Worm (Caenorhabditis elegans) whole organism, mixed stage, embryonic: ENCODE data around the gene cox-10.

Source experiments
- M03D4.4 ChIP-seq: sonication (generic microtip); optimal IDR thresholded peaks from 2 replicates; lab custom pipeline; 2017; ENCODE audit warnings: mild to moderate bottlenecking, missing genetic modification characterization, missing compliant biosample characterization
- bed-3 ChIP-seq: fragments of 200-800 bp; sonication (Bioruptor generic); optimal IDR thresholded peaks from 3 replicates; lab custom pipeline; 2018; ENCODE audit warnings: mild to moderate bottlenecking, missing genetic modification characterization, moderate library complexity, missing compliant biosample characterization
- blmp-1 ChIP-seq: fragments of 150-350 bp; optimal IDR thresholded peaks from 2 replicates; lab custom pipeline; 2014; ENCODE audit warnings: missing biosample characterization, missing genetic modification characterization
- ceh-39 ChIP-seq: fragments of 150-350 bp; optimal IDR thresholded peaks from 2 replicates; lab custom pipeline; 2014; ENCODE audit warnings: missing biosample characterization, missing genetic modification characterization
- ceh-43 ChIP-seq: fragments of 200-800 bp; sonication (Bioruptor generic); optimal IDR thresholded peaks from 2 replicates; lab custom pipeline; 2018; ENCODE audit warnings: mild to moderate bottlenecking, missing genetic modification characterization, moderate library complexity, missing compliant biosample characterization
- ceh-83 ChIP-seq: fragments of 200-800 bp; sonication (Bioruptor generic); optimal IDR thresholded peaks from 2 replicates; lab custom pipeline; 2018; ENCODE audit warnings: mild to moderate bottlenecking, missing genetic modification characterization, missing compliant biosample characterization
- ces-1 ChIP-seq: fragments of 150-350 bp; optimal IDR thresholded peaks from 2 replicates; lab custom pipeline; 2014; ENCODE audit warnings: missing biosample characterization, missing genetic modification reagents, missing genetic modification characterization
- cnd-1 ChIP-seq: fragments of 200-800 bp; sonication (Bioruptor generic); optimal IDR thresholded peaks from 2 replicates; lab custom pipeline; 2018; ENCODE audit warnings: mild to moderate bottlenecking, missing genetic modification characterization, missing compliant biosample characterization
- drap-1 ChIP-seq: fragments of 200-800 bp; sonication (Bioruptor generic); optimal IDR thresholded peaks from 3 replicates; lab custom pipeline; 2018; ENCODE audit warnings: mild to moderate bottlenecking, missing genetic modification characterization, missing compliant biosample characterization
- elt-1 ChIP-seq: sonication (generic microtip); optimal IDR thresholded peaks from 2 replicates; lab custom pipeline; 2017; ENCODE audit warnings: missing genetic modification characterization, mild to moderate bottlenecking, missing compliant biosample characterization, antibody characterized with exemption, moderate library complexity, borderline replicate concordance; ENCODE audit not compliant: insufficient read depth
- elt-3 ChIP-seq: fragments of 150-350 bp; optimal IDR thresholded peaks from 2 replicates; lab custom pipeline; 2014; ENCODE audit warnings: missing biosample characterization, missing genetic modification characterization
- flh-1 ChIP-seq: fragments of 200-800 bp; sonication (Bioruptor generic); optimal IDR thresholded peaks from 2 replicates; lab custom pipeline; 2018; ENCODE audit warnings: mild to moderate bottlenecking, missing genetic modification characterization, moderate library complexity, missing compliant biosample characterization
- ham-2 ChIP-seq: fragments of 200-800 bp; sonication (Bioruptor generic); optimal IDR thresholded peaks from 2 replicates; lab custom pipeline; 2018; ENCODE audit warnings: mild to moderate bottlenecking, missing genetic modification characterization, missing compliant biosample characterization
- hlh-1 ChIP-seq: fragments of 150-350 bp; optimal IDR thresholded peaks from 2 replicates; lab custom pipeline; 2014; ENCODE audit warnings: missing biosample characterization, missing genetic modification reagents, missing genetic modification characterization
- lin-13 ChIP-seq: fragments of 150-350 bp; optimal IDR thresholded peaks from 2 replicates; lab custom pipeline; 2014; ENCODE audit warnings: missing biosample characterization, missing genetic modification characterization
- lin-32 ChIP-seq: fragments of 200-800 bp; sonication (Bioruptor generic); optimal IDR thresholded peaks from 2 replicates; lab custom pipeline; 2018; ENCODE audit warnings: mild to moderate bottlenecking, missing genetic modification characterization, missing compliant biosample characterization
- lsy-2 ChIP-seq: fragments of 150-350 bp; optimal IDR thresholded peaks from 2 replicates; lab custom pipeline; 2014; ENCODE audit warnings: missing biosample characterization, missing genetic modification characterization
- mls-2 ChIP-seq: sonication (generic microtip); optimal IDR thresholded peaks from 2 replicates; lab custom pipeline; 2016; ENCODE audit warnings: mild to moderate bottlenecking, missing genetic modification characterization, moderate library complexity, missing compliant biosample characterization
- nhr-2 ChIP-seq: fragments of 150-350 bp; optimal IDR thresholded peaks from 2 replicates; lab custom pipeline; 2014; ENCODE audit warnings: missing biosample characterization, missing genetic modification characterization
- nhr-237 ChIP-seq: fragments of 150-350 bp; optimal IDR thresholded peaks from 2 replicates; lab custom pipeline; 2014; ENCODE audit warnings: missing biosample characterization, missing genetic modification characterization
- nhr-28 ChIP-seq: fragments of 150-350 bp; optimal IDR thresholded peaks from 2 replicates; lab custom pipeline; 2014; ENCODE audit warnings: missing biosample characterization, missing genetic modification characterization
- pha-4 ChIP-seq: fragments of 150-350 bp; optimal IDR thresholded peaks from 2 replicates; lab custom pipeline; 2018; ENCODE audit warnings: missing biosample characterization, missing genetic modification reagents, missing genetic modification characterization
- sem-2 ChIP-seq: fragments of 200-800 bp; sonication (Bioruptor generic); optimal IDR thresholded peaks from 2 replicates; lab custom pipeline; 2018; ENCODE audit warnings: mild to moderate bottlenecking, missing genetic modification characterization, missing compliant biosample characterization
- snpc-4 ChIP-seq: fragments of 150-350 bp; optimal IDR thresholded peaks from 2 replicates; lab custom pipeline; 2014; ENCODE audit warnings: missing biosample characterization, missing genetic modification characterization
- sptf-1 ChIP-seq: sonication (generic microtip); optimal IDR thresholded peaks from 2 replicates; lab custom pipeline; 2017; ENCODE audit warnings: mild to moderate bottlenecking, missing genetic modification characterization, moderate library complexity, missing compliant biosample characterization
- tbx-8 ChIP-seq: fragments of 200-800 bp; sonication (Bioruptor generic); optimal IDR thresholded peaks from 2 replicates; lab custom pipeline; 2018; ENCODE audit warnings: mild to moderate bottlenecking, missing genetic modification characterization, moderate library complexity, missing compliant biosample characterization
- unc-120 ChIP-seq: sonication (generic microtip); optimal IDR thresholded peaks from 2 replicates; lab custom pipeline; 2017; ENCODE audit warnings: missing genetic modification characterization, missing compliant biosample characterization; ENCODE audit not compliant: poor library complexity, severe bottlenecking
- unc-39 ChIP-seq: fragments of 150-350 bp; optimal IDR thresholded peaks from 2 replicates; lab custom pipeline; 2014; ENCODE audit warnings: missing biosample characterization, missing genetic modification characterization
- unc-62 ChIP-seq: fragments of 150-350 bp; optimal IDR thresholded peaks from 2 replicates; lab custom pipeline; 2014; ENCODE audit warnings: missing biosample characterization, missing genetic modification reagents, missing genetic modification characterization
- ztf-11 ChIP-seq: fragments of 150-350 bp; optimal IDR thresholded peaks from 2 replicates; lab custom pipeline; 2014; ENCODE audit warnings: missing biosample characterization, missing genetic modification characterization

Gene cox-10

ce11 chrII:12658409-12658808 lies 21.3 kb upstream of the cox-10 start:
- TF ChIP-seq snpc-4 (tag; lab: Kevin White, UChicago) = no peak
- no peak for TF ChIP-seq drap-1
- no peak for TF ChIP-seq blmp-1 (tag; lab: Kevin White, UChicago)
- no peak for TF ChIP-seq ceh-43 (GFP tag; lab: Kevin White, UChicago)
- TF ChIP-seq unc-120 (tag; lab: Kevin White, UChicago) = no peak
- no peak for TF ChIP-seq nhr-2 (tag; lab: Kevin White, UChicago)
- TF ChIP-seq nhr-237 (tag; lab: Kevin White, UChicago) = no peak
- TF ChIP-seq, all 35 proteins: peak for 0

ce11 chrII:12659676-12660371 lies 19.9 kb upstream of the cox-10 start:
- peak; percentile 36 for TF ChIP-seq ces-1
- TF ChIP-seq M03D4.4 (tag; lab: Kevin White, UChicago) = no peak
- peak; percentile 66 for TF ChIP-seq hlh-1 (tag; lab: Kevin White, UChicago)

ce11 chrII:12661930-12662329 lies 17.8 kb upstream of the cox-10 start:
- TF ChIP-seq ztf-11 (tag; lab: Kevin White, UChicago) (no peak), ces-1 (no peak), unc-39 (tag; lab: Kevin White, UChicago) (no peak), blmp-1 (tag; lab: Kevin White, UChicago) (no peak), nhr-28 (tag; lab: Kevin White, UChicago) (no peak), drap-1 (no peak), unc-120 (tag; lab: Kevin White, UChicago) (no peak), ceh-43 (GFP tag; lab: Kevin White, UChicago) (no peak), lin-13 (tag; lab: Kevin White, UChicago) (no peak), snpc-4 (tag; lab: Kevin White, UChicago) (no peak), elt-3 (tag; lab: Kevin White, UChicago) (no peak), tbx-8 (GFP tag; lab: Kevin White, UChicago) (no peak), ceh-83 (GFP tag; lab: Kevin White, UChicago) (no peak), mls-2 (tag; lab: Kevin White, UChicago) (no peak), unc-62 (GFP tag; lab: Kevin White, UChicago) (no peak), nhr-2 (tag; lab: Kevin White, UChicago) (no peak), bed-3 (GFP tag; lab: Kevin White, UChicago) (no peak)

ce11 chrII:12665019-12665418 lies 14.7 kb upstream of the cox-10 start:
- peak; percentile 69 for TF ChIP-seq ces-1
- TF ChIP-seq bed-3 (GFP tag; lab: Kevin White, UChicago) = no peak
- TF ChIP-seq sptf-1 (tag; lab: Kevin White, UChicago) = peak; percentile 16

DNA sequence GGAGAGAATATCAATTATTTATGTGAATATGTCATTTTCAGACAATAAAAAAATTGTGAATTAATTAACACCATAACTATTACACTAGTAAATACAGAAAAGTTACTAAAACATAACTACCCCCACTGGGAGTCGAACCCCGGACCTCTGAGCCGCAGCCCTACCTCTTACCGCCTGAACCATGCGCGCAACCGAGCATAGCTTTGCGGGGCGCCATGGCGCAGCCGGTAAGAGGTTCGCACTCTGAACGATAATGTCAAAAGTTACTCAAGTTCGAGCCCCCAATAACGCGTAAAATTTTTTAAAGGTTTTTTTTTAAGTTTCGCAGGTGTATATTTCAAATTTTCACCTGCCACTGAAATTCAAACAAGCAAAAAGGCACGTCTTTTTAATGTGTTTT lies 13.7 kb upstream of the cox-10 start:
- TF ChIP-seq nhr-28 (tag; lab: Kevin White, UChicago) (no peak), bed-3 (GFP tag; lab: Kevin White, UChicago) (no peak), ceh-39 (tag; lab: Kevin White, UChicago) (no peak), nhr-237 (tag; lab: Kevin White, UChicago) (no peak), unc-39 (tag; lab: Kevin White, UChicago) (no peak), unc-120 (tag; lab: Kevin White, UChicago) (no peak), drap-1 (no peak), tbx-8 (GFP tag; lab: Kevin White, UChicago) (no peak), sem-2 (GFP tag; lab: Kevin White, UChicago) (no peak)

- TF ChIP-seq ceh-43 (GFP tag; lab: Kevin White, UChicago) (no peak), ces-1 (peak; percentile 16)
These were observed 11.6 kb upstream of the cox-10 start for ce11 chrII:12668148-12668547.

DNA sequence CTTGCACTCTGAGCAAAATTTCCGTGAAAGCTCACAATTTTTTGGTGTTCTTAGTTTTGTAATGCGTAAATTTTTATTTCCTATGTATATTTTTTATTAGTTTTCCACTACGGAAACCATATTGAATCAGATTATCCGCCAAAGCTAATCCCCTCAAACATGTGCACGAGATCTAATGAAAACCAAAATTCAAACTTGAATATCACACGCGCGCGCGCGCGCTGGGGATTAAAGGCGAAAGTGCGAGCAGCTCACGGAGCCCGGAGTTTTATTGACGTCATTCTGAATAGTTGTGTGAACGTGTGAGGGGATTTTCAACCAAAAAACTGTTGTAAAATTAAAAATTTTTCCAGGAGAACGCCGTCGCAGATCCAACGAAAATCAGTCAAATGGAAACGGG lies 10.9 kb upstream of the cox-10 start:
- TF ChIP-seq elt-3 (tag; lab: Kevin White, UChicago) (no peak), unc-39 (tag; lab: Kevin White, UChicago) (no peak), mls-2 (tag; lab: Kevin White, UChicago) (no peak), lsy-2 (tag; lab: Kevin White, UChicago) (no peak), drap-1 (no peak), ceh-83 (GFP tag; lab: Kevin White, UChicago) (no peak), snpc-4 (tag; lab: Kevin White, UChicago) (no peak), ham-2 (GFP tag; lab: Kevin White, UChicago) (no peak), sem-2 (GFP tag; lab: Kevin White, UChicago) (no peak), blmp-1 (tag; lab: Kevin White, UChicago) (no peak), pha-4 (tag; lab: Kevin White, UChicago) (no peak), nhr-28 (tag; lab: Kevin White, UChicago) (no peak), lin-32 (GFP tag; lab: Kevin White, UChicago) (no peak), cnd-1 (tag; lab: Kevin White, UChicago) (no peak), elt-1 (tag; lab: Kevin White, UChicago) (no peak), flh-1 (GFP tag; lab: Kevin White, UChicago) (no peak), bed-3 (GFP tag; lab: Kevin White, UChicago) (no peak)
